Fruit fly (Drosophila melanogaster) whole organism, adult: ENCODE data around the gene Klp67A.

Source experiments
- CG12768 ChIP-seq: fragments of 200-800 bp; sonication (Bioruptor generic); optimal IDR thresholded peaks from 2 replicates; lab custom pipeline; 2017; ENCODE audit warnings: missing biosample characterization, missing genetic modification characterization, mild to moderate bottlenecking, moderate library complexity, missing genetic modification reagents
- CG5204 ChIP-seq: fragments of 200-800 bp; sonication (Bioruptor generic); optimal IDR thresholded peaks from 2 replicates; lab custom pipeline; 2016; ENCODE audit warnings: missing biosample characterization, missing genetic modification characterization
- CG7045 ChIP-seq: fragments of 200-800 bp; sonication (Bioruptor generic); optimal IDR thresholded peaks from 2 replicates; lab custom pipeline; 2017; ENCODE audit warnings: missing biosample characterization, mild to moderate bottlenecking, missing genetic modification characterization
- Crg-1 ChIP-seq: fragments of 200-800 bp; sonication (Bioruptor generic); optimal IDR thresholded peaks from 2 replicates; lab custom pipeline; 2016; ENCODE audit warnings: missing biosample characterization, missing genetic modification characterization
- cnc ChIP-seq, 2 experiments: fragments of >200 bp; optimal IDR thresholded peaks; 2 replicates each; lab custom pipeline; 2017
- kay ChIP-seq: fragments of 200-800 bp; sonication (Bioruptor generic); peaks from one replicate; lab custom pipeline; 2016; ENCODE audit warnings: missing biosample characterization, missing genetic modification characterization, borderline replicate concordance
- ovo ChIP-seq: fragments of 200-800 bp; sonication (Bioruptor generic); optimal IDR thresholded peaks from 2 replicates; lab custom pipeline; 2016; ENCODE audit warnings: missing biosample characterization, missing genetic modification characterization
- pad ChIP-seq: fragments of 200-800 bp; sonication (Bioruptor generic); optimal IDR thresholded peaks from 3 replicates; lab custom pipeline; 2017; ENCODE audit warnings: missing biosample characterization, missing genetic modification characterization, mild to moderate bottlenecking, moderate library complexity, missing genetic modification reagents
- toe ChIP-seq: fragments of 200-800 bp; sonication (Bioruptor generic); optimal IDR thresholded peaks from 2 replicates; lab custom pipeline; 2016; ENCODE audit warnings: missing biosample characterization, missing genetic modification characterization

DNA sequence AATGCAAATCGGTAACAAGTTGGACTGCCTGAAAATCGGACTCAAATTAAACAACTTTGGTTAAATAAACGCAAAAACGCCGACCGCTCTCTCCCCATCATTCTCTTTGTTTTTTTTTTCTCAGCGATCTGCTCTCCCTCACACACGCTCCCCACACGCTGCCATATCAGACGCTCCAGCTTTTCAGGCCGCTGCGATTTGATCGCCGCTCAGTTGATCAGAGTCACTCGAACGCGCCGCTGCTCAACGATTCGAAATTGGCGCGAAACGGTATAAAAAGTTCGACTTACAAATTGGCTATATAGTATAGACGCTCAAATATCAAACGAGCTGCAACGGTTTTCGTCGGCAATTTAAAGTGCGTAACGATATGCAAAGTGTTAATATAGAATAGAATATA lies 26.6 kb downstream of the Klp67A start:
- TF ChIP-seq Crg-1 (GFP tag; lab: Kevin White, UChicago): no peak
- TF ChIP-seq ovo: no peak
- no peak for TF ChIP-seq pad
- TF ChIP-seq CG7045 (GFP tag; lab: Kevin White, UChicago): no peak
- peak; percentile 40 for TF ChIP-seq CG12768 (GFP tag; lab: Kevin White, UChicago)
- TF ChIP-seq CG5204 (GFP tag; lab: Kevin White, UChicago): no peak
- no peak for TF ChIP-seq cnc (optimal IDR thresholded peaks at IDR 0.05; lab: Kevin White, UChicago)
- no peak for TF ChIP-seq toe (GFP tag; lab: Kevin White, UChicago)
- TF ChIP-seq kay (GFP tag; lab: Kevin White, UChicago): no peak
